Fruit fly (Drosophila melanogaster) whole organism, embryonic: ENCODE results near the gene CG33181.
A peak's percentile ranks its signal among the peaks of the same experiment; 100 is the strongest.

Experiments
- CG10209 ChIP-seq: fragments of 200-800 bp; sonication (Bioruptor generic); optimal IDR thresholded peaks from 3 replicates; lab custom pipeline; 2017; ENCODE audit warnings: missing biosample characterization, mild to moderate bottlenecking, missing genetic modification characterization, missing genetic modification reagents
- CG10274 ChIP-seq: fragments of 200-800 bp; sonication (Bioruptor generic); optimal IDR thresholded peaks from 3 replicates; lab custom pipeline; 2017; ENCODE audit warnings: missing biosample characterization, mild to moderate bottlenecking, missing genetic modification characterization
- CG10366 ChIP-seq: fragments of 200-800 bp; sonication (Bioruptor generic); IDR thresholded peaks from 2 replicates; pipeline ENCODE4 v1.3.6; 2022; ENCODE audit warnings: missing biosample characterization, missing genetic modification characterization
- CG11085 ChIP-seq: fragments of 200-800 bp; sonication (Bioruptor generic); IDR thresholded peaks from 2 replicates; pipeline ENCODE4 v1.3.6; 2022; ENCODE audit warnings: missing biosample characterization, missing genetic modification characterization
- CG12236 ChIP-seq: fragments of 200-800 bp; sonication (Bioruptor generic); optimal IDR thresholded peaks from 2 replicates; lab custom pipeline; 2016; ENCODE audit warnings: missing biosample characterization, missing genetic modification characterization
- CG13287 ChIP-seq: fragments of 200-800 bp; sonication (Bioruptor generic); IDR thresholded peaks from 2 replicates; pipeline ENCODE4 v1.3.6; 2022; ENCODE audit warnings: missing biosample characterization, missing genetic modification characterization; ENCODE audit not compliant: partially characterized antibody
- CG13775 ChIP-seq: fragments of 200-800 bp; sonication (Bioruptor generic); optimal IDR thresholded peaks from 3 replicates; lab custom pipeline; 2017; ENCODE audit warnings: missing biosample characterization, mild to moderate bottlenecking, missing genetic modification characterization
- CG14710 ChIP-seq: fragments of 200-800 bp; sonication (Bioruptor generic); optimal IDR thresholded peaks from 3 replicates; lab custom pipeline; 2019; ENCODE audit warnings: missing biosample characterization, mild to moderate bottlenecking, missing genetic modification characterization, moderate library complexity
- CG15011 ChIP-seq: fragments of 200-800 bp; sonication (Bioruptor generic); optimal IDR thresholded peaks from 3 replicates; lab custom pipeline; 2018; ENCODE audit warnings: missing biosample characterization, mild to moderate bottlenecking, missing genetic modification characterization
- CG16863 ChIP-seq: fragments of 200-800 bp; sonication (Bioruptor generic); optimal IDR thresholded peaks from 3 replicates; lab custom pipeline; 2016; ENCODE audit warnings: missing biosample characterization, missing genetic modification characterization
- CG17359 ChIP-seq: fragments of 200-800 bp; sonication (Bioruptor generic); optimal IDR thresholded peaks from 3 replicates; lab custom pipeline; 2018; ENCODE audit warnings: missing biosample characterization, mild to moderate bottlenecking, missing genetic modification characterization, moderate library complexity
- CG18262 ChIP-seq: fragments of 200-800 bp; optimal IDR thresholded peaks from 3 replicates; lab custom pipeline; 2019; ENCODE audit warnings: missing biosample characterization, mild to moderate bottlenecking, missing genetic modification characterization, moderate library complexity
- CG2120 ChIP-seq: fragments of 200-800 bp; sonication (Bioruptor generic); optimal IDR thresholded peaks from 3 replicates; lab custom pipeline; 2016; ENCODE audit warnings: missing biosample characterization, missing genetic modification characterization
- CG2202 ChIP-seq: fragments of 200-800 bp; sonication (Bioruptor generic); optimal IDR thresholded peaks from 2 replicates; lab custom pipeline; 2018; ENCODE audit warnings: missing biosample characterization, mild to moderate bottlenecking, missing genetic modification characterization
- CG2678 ChIP-seq: fragments of 200-800 bp; sonication (Bioruptor generic); optimal IDR thresholded peaks from 3 replicates; lab custom pipeline; 2019; ENCODE audit warnings: missing biosample characterization, mild to moderate bottlenecking, missing genetic modification characterization, moderate library complexity
- CG4424 ChIP-seq: fragments of 200-800 bp; sonication (Bioruptor generic); optimal IDR thresholded peaks from 3 replicates; lab custom pipeline; 2016; ENCODE audit warnings: missing biosample characterization, missing genetic modification characterization
- CG7839 ChIP-seq: fragments of 200-800 bp; sonication (Bioruptor generic); optimal IDR thresholded peaks from 3 replicates; lab custom pipeline; 2018; ENCODE audit warnings: missing biosample characterization, mild to moderate bottlenecking, missing genetic modification characterization, moderate library complexity
- CG7928 ChIP-seq: fragments of 200-800 bp; sonication (Bioruptor generic); optimal IDR thresholded peaks from 2 replicates; lab custom pipeline; 2017; ENCODE audit warnings: missing biosample characterization, mild to moderate bottlenecking, missing genetic modification characterization
- CG8944 ChIP-seq: fragments of 200-800 bp; sonication (Bioruptor generic); optimal IDR thresholded peaks from 3 replicates; lab custom pipeline; 2016; ENCODE audit warnings: missing biosample characterization, missing genetic modification characterization
- CHES-1-like ChIP-seq: fragments of 200-800 bp; sonication (Bioruptor generic); optimal IDR thresholded peaks from 2 replicates; lab custom pipeline; 2016; ENCODE audit warnings: missing biosample characterization, missing genetic modification characterization
- Chrac-16 ChIP-seq: fragments of 200-800 bp; sonication (Bioruptor generic); optimal IDR thresholded peaks from 3 replicates; lab custom pipeline; 2016; ENCODE audit warnings: missing biosample characterization, missing genetic modification characterization
- CrebB ChIP-seq: fragments of 200-800 bp; sonication (Bioruptor generic); optimal IDR thresholded peaks from 3 replicates; lab custom pipeline; 2018; ENCODE audit warnings: missing biosample characterization, mild to moderate bottlenecking, missing genetic modification characterization
- E2f2 ChIP-seq: fragments of 200-800 bp; sonication (Bioruptor generic); IDR thresholded peaks from 2 replicates; pipeline ENCODE4 v1.3.6; 2022; ENCODE audit warnings: missing biosample characterization, missing genetic modification characterization
- Ets97D ChIP-seq: fragments of 200-800 bp; sonication (Bioruptor generic); optimal IDR thresholded peaks from 3 replicates; lab custom pipeline; 2016; ENCODE audit warnings: missing biosample characterization, missing genetic modification characterization
- Fer1 ChIP-seq: fragments of 200-800 bp; sonication (Bioruptor generic); optimal IDR thresholded peaks from 2 replicates; lab custom pipeline; 2017; ENCODE audit warnings: missing biosample characterization, mild to moderate bottlenecking, missing genetic modification characterization
- HLH4C ChIP-seq: fragments of 200-800 bp; sonication (Bioruptor generic); IDR thresholded peaks from 3 replicates; pipeline ENCODE4 v1.3.6; 2022; ENCODE audit warnings: missing biosample characterization, missing genetic modification characterization; ENCODE audit not compliant: partially characterized antibody
- Hr39 ChIP-seq: fragments of >200 bp; optimal IDR thresholded peaks from 2 replicates; lab custom pipeline; 2017
- Jarid2 ChIP-seq: fragments of 200-800 bp; sonication (Bioruptor generic); optimal IDR thresholded peaks from 3 replicates; lab custom pipeline; 2017; ENCODE audit warnings: mild to moderate bottlenecking, missing biosample characterization, missing genetic modification reagents, missing genetic modification characterization
- MTF-1 ChIP-seq: fragments of 200-800 bp; sonication (Bioruptor generic); optimal IDR thresholded peaks from 2 replicates; lab custom pipeline; 2018; ENCODE audit warnings: missing biosample characterization, mild to moderate bottlenecking, missing genetic modification characterization, borderline replicate concordance
- Meics ChIP-seq: fragments of 200-800 bp; sonication (Bioruptor generic); optimal IDR thresholded peaks from 2 replicates; lab custom pipeline; 2017; ENCODE audit warnings: missing biosample characterization, mild to moderate bottlenecking, missing genetic modification characterization
- NFAT ChIP-seq: fragments of 200-800 bp; sonication (Bioruptor generic); IDR thresholded peaks from 2 replicates; pipeline ENCODE4 v1.3.6; 2022; ENCODE audit warnings: missing biosample characterization, missing genetic modification characterization
- Oli ChIP-seq: fragments of 200-800 bp; sonication (Bioruptor generic); optimal IDR thresholded peaks from 2 replicates; lab custom pipeline; 2018; ENCODE audit warnings: missing biosample characterization, mild to moderate bottlenecking, missing genetic modification characterization, moderate library complexity
- Optix ChIP-seq: fragments of 200-800 bp; sonication (Bioruptor generic); IDR thresholded peaks from 3 replicates; pipeline ENCODE4 v1.3.6; 2022; ENCODE audit warnings: missing biosample characterization, missing genetic modification characterization
- Six4 ChIP-seq: fragments of 200-800 bp; sonication (Bioruptor generic); optimal IDR thresholded peaks from 2 replicates; lab custom pipeline; 2016; ENCODE audit warnings: missing biosample characterization, missing genetic modification characterization
- Trl ChIP-seq, 3 experiments: fragments of >200 bp in 2 of 3; fragments of 200-800 bp in 1 of 3; sonication (Bioruptor generic) in 1 of 3; optimal IDR thresholded peaks; 2 replicates in 1 of 3; 3 replicates in 2 of 3; lab custom pipeline; 2016 to 2017; ENCODE audit warnings: missing biosample characterization in 1 of 3, missing genetic modification characterization in 1 of 3
- abd-A ChIP-seq: fragments of 200-800 bp; sonication (Bioruptor generic); optimal IDR thresholded peaks from 3 replicates; lab custom pipeline; 2019; ENCODE audit warnings: missing biosample characterization, mild to moderate bottlenecking, missing genetic modification characterization, moderate library complexity
- danr ChIP-seq: fragments of 200-800 bp; sonication (Bioruptor generic); IDR thresholded peaks from 2 replicates; pipeline ENCODE4 v1.3.6; 2022; ENCODE audit warnings: missing biosample characterization, missing genetic modification characterization
- dpn ChIP-seq, 2 experiments: fragments of 200-800 bp; sonication (Bioruptor generic); optimal IDR thresholded peaks; 3 replicates each; lab custom pipeline; 2016; ENCODE audit warnings: missing biosample characterization in 2 of 2, missing genetic modification characterization in 2 of 2
- ewg ChIP-seq: fragments of 200-800 bp; sonication (Bioruptor generic); optimal IDR thresholded peaks from 3 replicates; lab custom pipeline; 2017; ENCODE audit warnings: mild to moderate bottlenecking, missing biosample characterization, missing genetic modification reagents, missing genetic modification characterization
- fd102C ChIP-seq: fragments of 200-800 bp; sonication (Bioruptor generic); optimal IDR thresholded peaks from 2 replicates; lab custom pipeline; 2018; ENCODE audit warnings: missing biosample characterization, mild to moderate bottlenecking, missing genetic modification characterization, moderate library complexity
- gem ChIP-seq: fragments of 200-800 bp; sonication (Bioruptor generic); optimal IDR thresholded peaks from 2 replicates; lab custom pipeline; 2019; ENCODE audit warnings: missing biosample characterization, mild to moderate bottlenecking, missing genetic modification characterization, moderate library complexity
- ken ChIP-seq: fragments of 200-800 bp; sonication (Bioruptor generic); IDR thresholded peaks from 3 replicates; pipeline ENCODE4 v1.3.6; 2022; ENCODE audit warnings: missing biosample characterization, missing genetic modification characterization
- lab ChIP-seq: fragments of 200-800 bp; sonication (Bioruptor generic); optimal IDR thresholded peaks from 3 replicates; lab custom pipeline; 2017; ENCODE audit warnings: missing biosample characterization, missing genetic modification characterization, mild to moderate bottlenecking, moderate library complexity, missing genetic modification reagents
- nmo ChIP-seq: fragments of 200-800 bp; sonication (Bioruptor generic); optimal IDR thresholded peaks from 2 replicates; lab custom pipeline; 2018; ENCODE audit warnings: missing biosample characterization, mild to moderate bottlenecking, missing genetic modification characterization, moderate library complexity
- org-1 ChIP-seq: fragments of 200-800 bp; sonication (Bioruptor generic); optimal IDR thresholded peaks from 2 replicates; lab custom pipeline; 2017; ENCODE audit warnings: missing biosample characterization, missing genetic modification characterization
- ranshi ChIP-seq: fragments of 200-800 bp; sonication (Bioruptor generic); IDR thresholded peaks from 2 replicates; pipeline ENCODE4 v1.3.6; 2022; ENCODE audit warnings: missing biosample characterization, missing genetic modification characterization
- sens-2 ChIP-seq: fragments of 200-800 bp; sonication (Bioruptor generic); IDR thresholded peaks from 2 replicates; pipeline ENCODE4 v1.3.6; 2022; ENCODE audit warnings: missing biosample characterization, missing genetic modification characterization
- sob ChIP-seq: fragments of 200-800 bp; sonication (Bioruptor generic); IDR thresholded peaks from 2 replicates; pipeline ENCODE4 v1.3.6; 2022; ENCODE audit warnings: missing biosample characterization, missing genetic modification characterization
- tap ChIP-seq: fragments of 200-800 bp; optimal IDR thresholded peaks from 3 replicates; lab custom pipeline; 2019; ENCODE audit warnings: missing biosample characterization, mild to moderate bottlenecking, missing genetic modification characterization, moderate library complexity
- zen ChIP-seq: fragments of 200-800 bp; sonication (Bioruptor generic); optimal IDR thresholded peaks from 3 replicates; lab custom pipeline; 2018; ENCODE audit warnings: missing biosample characterization, mild to moderate bottlenecking, missing genetic modification characterization, moderate library complexity

CG33181 gene

DNA sequence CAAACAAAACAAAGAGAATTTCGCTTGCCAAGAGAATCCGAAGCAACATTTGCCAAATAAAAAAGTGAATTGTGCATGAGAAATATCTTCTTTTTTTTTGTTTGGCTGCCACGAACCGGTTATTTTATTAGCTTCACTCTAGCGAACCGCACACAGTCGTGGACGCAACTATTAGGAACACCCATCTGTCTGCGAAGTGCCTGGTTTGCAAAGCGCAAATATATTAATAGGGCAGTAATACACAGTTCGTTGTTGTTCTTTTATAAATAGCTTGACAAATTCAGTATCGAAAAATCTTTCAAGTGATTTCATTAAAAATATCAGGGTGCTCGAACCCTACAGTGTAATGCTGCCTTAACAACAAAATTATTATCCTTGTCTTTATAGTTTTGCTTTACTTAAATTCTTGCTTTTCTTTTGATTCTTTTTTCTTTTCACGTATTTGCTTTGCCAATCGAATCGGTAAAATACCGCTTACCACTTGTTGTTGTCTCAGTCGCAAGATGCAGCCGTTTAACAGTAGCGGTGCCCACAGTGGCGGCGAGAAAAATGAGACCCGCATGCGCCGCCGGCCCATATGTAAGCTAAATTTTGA lies 2.4 kb downstream of the CG33181 start (continued):
- TF ChIP-seq ewg (GFP tag; lab: Kevin White, UChicago) = no peak
- no peak for TF ChIP-seq CG4424
- TF ChIP-seq CG2678 (tag; lab: Kevin White, UChicago) = peak; percentile 14
- TF ChIP-seq CG2202 = no peak
- TF ChIP-seq ranshi (GFP tag; lab: Robert Waterston, UW) = no peak
- TF ChIP-seq Trl (optimal IDR thresholded peaks at IDR 0.05; lab: Kevin White, UChicago) = no peak
- TF ChIP-seq Trl (GFP tag; optimal IDR thresholded peaks at IDR 0.05; lab: Kevin White, UChicago) = no peak
- TF ChIP-seq Optix (GFP tag; lab: Robert Waterston, UW) = 0 out of 3 replicates have a peak, but pooled peaks have one; percentile 21
- TF ChIP-seq E2f2 (GFP tag; lab: Robert Waterston, UW) = no peak
- TF ChIP-seq Fer1 (GFP tag; lab: Kevin White, UChicago) = no peak
- no peak for TF ChIP-seq CrebB (tag; lab: Kevin White, UChicago)
- no peak for TF ChIP-seq HLH4C (GFP tag; lab: Robert Waterston, UW)
- peak; percentile 7 for TF ChIP-seq CG10274 (GFP tag; lab: Kevin White, UChicago)
- peak; percentile 36 for TF ChIP-seq CG2120 (GFP tag; lab: Kevin White, UChicago)
- peak; percentile 30 for TF ChIP-seq CG18262
- no peak for TF ChIP-seq CG7928
- TF ChIP-seq nmo (GFP tag; lab: Kevin White, UChicago) = peak; percentile 15
- TF ChIP-seq CG13287 = no peak
- TF ChIP-seq Ets97D (GFP tag; lab: Kevin White, UChicago) = no peak
- peak; percentile 31; the same call in 1 of the 2 replicates for TF ChIP-seq NFAT (GFP tag; lab: Robert Waterston, UW)
- TF ChIP-seq abd-A (tag; lab: Kevin White, UChicago) = no peak
- TF ChIP-seq CG17359 (tag; lab: Kevin White, UChicago) = peak; percentile 23
- peak; percentile 6 for TF ChIP-seq Six4 (GFP tag; lab: Kevin White, UChicago)
- no peak for TF ChIP-seq Jarid2 (GFP tag; lab: Kevin White, UChicago)
- TF ChIP-seq sens-2 = no peak
- no peak for TF ChIP-seq tap (tag; lab: Kevin White, UChicago)
- TF ChIP-seq Hr39 (lab: Kevin White, UChicago) = no peak
- peak; percentile 24 for TF ChIP-seq CG7839 (tag; lab: Kevin White, UChicago)
- TF ChIP-seq fd102C (GFP tag; lab: Kevin White, UChicago) = no peak
- peak; percentile 31 to 35 for TF ChIP-seq dpn (GFP tag; optimal IDR thresholded peaks at IDR 0.05; lab: Kevin White, UChicago)
- TF ChIP-seq gem (tag; lab: Kevin White, UChicago) = peak; percentile 38
- TF ChIP-seq CG16863 (GFP tag; lab: Kevin White, UChicago) = peak; percentile 34
- peak; percentile 4 for TF ChIP-seq Chrac-16 (GFP tag; lab: Kevin White, UChicago)
- TF ChIP-seq MTF-1 (GFP tag; lab: Kevin White, UChicago) = no peak
- no peak for TF ChIP-seq CG15011 (GFP tag; lab: Kevin White, UChicago)
- TF ChIP-seq CG10366 (GFP tag; lab: Robert Waterston, UW) = no peak
- no peak for TF ChIP-seq org-1
- no peak for TF ChIP-seq sob (GFP tag; lab: Robert Waterston, UW)
- TF ChIP-seq CG8944 (GFP tag; lab: Kevin White, UChicago) = peak; percentile 16
- no peak for TF ChIP-seq CG11085 (GFP tag; lab: Robert Waterston, UW)
- TF ChIP-seq Meics (GFP tag; lab: Kevin White, UChicago) = peak; percentile 13
- no peak for TF ChIP-seq CG14710 (tag; lab: Kevin White, UChicago)
- peak; percentile 14 for TF ChIP-seq lab (GFP tag; lab: Kevin White, UChicago)
- TF ChIP-seq Oli = peak; percentile 47
- peak; percentile 28 for TF ChIP-seq CHES-1-like (GFP tag; lab: Kevin White, UChicago)
- no peak for TF ChIP-seq zen
- no peak for TF ChIP-seq ken (GFP tag; lab: Robert Waterston, UW)
- TF ChIP-seq CG12236 (GFP tag; lab: Kevin White, UChicago) = no peak
- TF ChIP-seq danr (GFP tag; lab: Robert Waterston, UW) = no peak
- TF ChIP-seq CG10209 (GFP tag; lab: Kevin White, UChicago) = peak; percentile 11
- peak; percentile 45 for TF ChIP-seq CG13775
